In the genomic region with DNA sequence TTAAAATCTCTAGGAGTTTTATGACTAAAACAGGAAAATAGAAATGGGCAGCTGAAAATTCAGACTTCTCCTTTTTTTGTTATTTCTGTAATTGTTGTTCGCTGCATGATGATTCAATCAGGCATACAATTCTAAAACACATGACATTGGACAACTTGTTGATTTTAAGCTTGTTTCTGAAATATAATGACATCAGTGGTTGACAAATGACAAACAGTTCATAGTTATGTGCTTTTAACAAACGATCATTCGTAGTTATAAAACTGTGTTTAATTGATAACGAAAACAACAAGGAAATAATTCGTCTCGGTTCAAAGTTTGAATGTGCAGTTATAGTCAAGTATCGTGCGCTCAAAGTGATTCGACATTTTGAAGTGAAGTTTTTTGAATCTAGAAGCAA, we compare ENCODE assay signal across 3 worm cellular contexts.
TF ChIP-seq lines count a peak whose summit lies in the region.

No protein-coding gene starts in this region.

TF ChIP-seq in whole organism, L1 larva, 84 proteins besides CTCF, POLR2A, EP300 and RAD21:
- TF ChIP-seq nhr-77 (tag; optimal IDR thresholded peaks at IDR 0.05; lab: Kevin White, UChicago) (no peak), sox-4 (tag; optimal IDR thresholded peaks at IDR 0.05; lab: Kevin White, UChicago) (no peak), efl-1 (optimal IDR thresholded peaks at IDR 0.05; lab: Kevin White, UChicago) (no peak), efl-1 (GFP tag; optimal IDR thresholded peaks at IDR 0.05 in 1 of 2; lab: Kevin White, UChicago) (peak in 1 of 2 experiments; percentile 69), lin-39 (tag; optimal IDR thresholded peaks at IDR 0.05; lab: Kevin White, UChicago) (no peak), ces-1 (GFP tag; optimal IDR thresholded peaks at IDR 0.05; lab: Kevin White, UChicago) (no peak), nhr-71 (tag; optimal IDR thresholded peaks at IDR 0.05; lab: Kevin White, UChicago) (peak; percentile 8), nhr-76 (tag; optimal IDR thresholded peaks at IDR 0.05; lab: Kevin White, UChicago) (no peak), isw-1 (GFP tag; IDR thresholded peaks at IDR 0.05; lab: Robert Waterston, UW) (no peak), sptf-1 (tag; optimal IDR thresholded peaks at IDR 0.05; lab: Kevin White, UChicago) (no peak), ztf-4 (tag; optimal IDR thresholded peaks at IDR 0.05; lab: Kevin White, UChicago) (no peak), C16A3.4 (tag; optimal IDR thresholded peaks at IDR 0.05; lab: Kevin White, UChicago) (no peak), tbx-2 (tag; optimal IDR thresholded peaks at IDR 0.05; lab: Kevin White, UChicago) (no peak), mef-2 (tag; optimal IDR thresholded peaks at IDR 0.05; lab: Kevin White, UChicago) (no peak)

TF ChIP-seq in whole organism, L3 larva, 47 proteins besides CTCF, POLR2A, EP300 and RAD21:
- TF ChIP-seq nhr-43 (tag; optimal IDR thresholded peaks at IDR 0.05; lab: Kevin White, UChicago; ENCODE audit: poor library complexity, severe bottlenecking), result no peak
- no peak for TF ChIP-seq ceh-82 (tag; optimal IDR thresholded peaks at IDR 0.05; lab: Kevin White, UChicago)
- TF ChIP-seq lin-39 (tag; optimal IDR thresholded peaks at IDR 0.05; lab: Kevin White, UChicago), result no peak
- TF ChIP-seq pqm-1 (tag; optimal IDR thresholded peaks at IDR 0.05; lab: Kevin White, UChicago), result peak; percentile 49

TF ChIP-seq in whole organism, L4 larva, 104 proteins besides CTCF, POLR2A, EP300 and RAD21:
- TF ChIP-seq attf-4 (tag; optimal IDR thresholded peaks at IDR 0.05; lab: Kevin White, UChicago) (no peak), daf-16 (GFP tag; optimal IDR thresholded peaks at IDR 0.05; lab: Kevin White, UChicago) (no peak), daf-16 (tag; optimal IDR thresholded peaks at IDR 0.05; lab: Kevin White, UChicago) (peak; percentile 89), dve-1 (tag; optimal IDR thresholded peaks at IDR 0.05; lab: Kevin White, UChicago; ENCODE audit: insufficient read depth) (peak; percentile 59), snpc-1.2 (GFP tag; IDR thresholded peaks at IDR 0.05; lab: Robert Waterston, UW) (no peak)
